Fruit fly (Drosophila melanogaster) whole organism, wandering third instar larva: ENCODE measurements around the gene CG31013.

Experiments
- Abd-B ChIP-seq: fragments of >200 bp; optimal IDR thresholded peaks from 2 replicates; lab custom pipeline; 2017; ENCODE audit warnings: missing biosample characterization, missing genetic modification characterization
- CG32264 ChIP-seq: fragments of 200-800 bp; sonication (Bioruptor generic); optimal IDR thresholded peaks from 2 replicates; lab custom pipeline; 2016; ENCODE audit warnings: missing biosample characterization, missing genetic modification characterization
- CG9705 ChIP-seq: fragments of 200-800 bp; sonication (Bioruptor generic); optimal IDR thresholded peaks from 2 replicates; lab custom pipeline; 2018; ENCODE audit warnings: missing biosample characterization, mild to moderate bottlenecking, missing genetic modification characterization
- CrebA ChIP-seq: fragments of 200-800 bp; sonication (Bioruptor generic); optimal IDR thresholded peaks from 2 replicates; lab custom pipeline; 2016; ENCODE audit warnings: missing biosample characterization, mild to moderate bottlenecking, missing genetic modification characterization, borderline replicate concordance
- Dfd ChIP-seq: fragments of >200 bp; optimal IDR thresholded peaks from 2 replicates; lab custom pipeline; 2017; ENCODE audit warnings: missing biosample characterization, missing genetic modification characterization
- GATAd ChIP-seq: sonication (Bioruptor generic); optimal IDR thresholded peaks from 2 replicates; lab custom pipeline; 2016; ENCODE audit warnings: missing biosample characterization, missing genetic modification characterization
- HLH106 ChIP-seq: fragments of 200-800 bp; optimal IDR thresholded peaks from 3 replicates; lab custom pipeline; 2019; ENCODE audit warnings: missing biosample characterization, mild to moderate bottlenecking, missing genetic modification characterization, moderate library complexity
- Hnf4 ChIP-seq: fragments of 200-800 bp; sonication (Bioruptor generic); optimal IDR thresholded peaks from 2 replicates; lab custom pipeline; 2016; ENCODE audit warnings: missing biosample characterization, mild to moderate bottlenecking, missing genetic modification characterization
- Hr78 ChIP-seq: fragments of >200 bp; optimal IDR thresholded peaks from 2 replicates; lab custom pipeline; 2017; ENCODE audit warnings: missing biosample characterization, missing genetic modification characterization
- Jra ChIP-seq: sonication (Bioruptor generic); optimal IDR thresholded peaks from 2 replicates; lab custom pipeline; 2016; ENCODE audit warnings: missing biosample characterization, missing genetic modification characterization
- Mio ChIP-seq: sonication (Bioruptor generic); optimal IDR thresholded peaks from 2 replicates; lab custom pipeline; 2016; ENCODE audit warnings: missing biosample characterization, missing genetic modification characterization
- Myc ChIP-seq: fragments of >200 bp; optimal IDR thresholded peaks from 2 replicates; lab custom pipeline; 2017
- N ChIP-seq: fragments of >200 bp; optimal IDR thresholded peaks from 2 replicates; lab custom pipeline; 2018; ENCODE audit warnings: missing biosample characterization, missing external identifiers, missing genetic modification characterization
- Sp1 ChIP-seq: fragments of 200-800 bp; sonication (Bioruptor generic); optimal IDR thresholded peaks from 3 replicates; lab custom pipeline; 2019; ENCODE audit warnings: missing biosample characterization, mild to moderate bottlenecking, missing genetic modification characterization, moderate library complexity
- Vsx2 ChIP-seq: fragments of 200-300, 225-300 bp; sonication (Bioruptor generic); optimal IDR thresholded peaks from 2 replicates; lab custom pipeline; 2018; ENCODE audit warnings: missing biosample characterization, missing genetic modification characterization; ENCODE audit not compliant: partially characterized antibody
- br ChIP-seq: fragments of 200-800 bp; sonication (Bioruptor generic); optimal IDR thresholded peaks from 2 replicates; lab custom pipeline; 2016; ENCODE audit warnings: missing biosample characterization, missing genetic modification characterization
- brk ChIP-seq: fragments of 200-800 bp; sonication (Bioruptor generic); optimal IDR thresholded peaks from 2 replicates; lab custom pipeline; 2016; ENCODE audit warnings: missing biosample characterization, mild to moderate bottlenecking, missing genetic modification characterization
- dl ChIP-seq, 2 experiments: fragments of 175-275, 200-275 bp in 1 of 2; fragments of 200-275 bp in 1 of 2; sonication (Bioruptor generic); optimal IDR thresholded peaks; lab custom pipeline; 2018; ENCODE audit warnings: mild to moderate bottlenecking in 2 of 2, missing biosample characterization in 2 of 2, missing genetic modification characterization in 2 of 2, moderate library complexity in 2 of 2; ENCODE audit not compliant: partially characterized antibody in 2 of 2, insufficient read depth in 1 of 2
- dmrt93B ChIP-seq: fragments of 200-800 bp; sonication (Bioruptor generic); optimal IDR thresholded peaks from 2 replicates; lab custom pipeline; 2018; ENCODE audit warnings: missing biosample characterization, mild to moderate bottlenecking, missing genetic modification characterization
- foxo ChIP-seq, 2 experiments: fragments of 200-800 bp; sonication (Bioruptor generic); optimal IDR thresholded peaks; 2 replicates in 1 of 2; 3 replicates in 1 of 2; lab custom pipeline; 2016 to 2017; ENCODE audit warnings: missing biosample characterization in 2 of 2, missing genetic modification characterization in 2 of 2
- h ChIP-seq: fragments of 200-800 bp; sonication (Bioruptor generic); optimal IDR thresholded peaks from 3 replicates; lab custom pipeline; 2016; ENCODE audit warnings: missing biosample characterization, mild to moderate bottlenecking, missing genetic modification characterization
- jim ChIP-seq: fragments of 175-275, 200-325 bp; sonication (Bioruptor generic); optimal IDR thresholded peaks from 2 replicates; lab custom pipeline; 2016; ENCODE audit warnings: missing biosample characterization, mild to moderate bottlenecking, missing genetic modification characterization
- lola ChIP-seq: fragments of >200 bp; optimal IDR thresholded peaks from 2 replicates; lab custom pipeline; 2017; ENCODE audit warnings: missing biosample characterization, missing genetic modification characterization
- pan ChIP-seq: fragments of >200 bp; optimal IDR thresholded peaks from 2 replicates; lab custom pipeline; 2017
- psq ChIP-seq: fragments of 200-800 bp; sonication (Bioruptor generic); optimal IDR thresholded peaks from 3 replicates; lab custom pipeline; 2017; ENCODE audit warnings: missing biosample characterization, mild to moderate bottlenecking, missing genetic modification characterization, moderate library complexity
- rgr ChIP-seq: fragments of 200-800 bp; sonication (Bioruptor generic); optimal IDR thresholded peaks from 3 replicates; lab custom pipeline; 2016; ENCODE audit warnings: missing biosample characterization, mild to moderate bottlenecking, missing genetic modification characterization
- sage ChIP-seq: fragments of 200-800 bp; sonication (Bioruptor generic); optimal IDR thresholded peaks from 2 replicates; lab custom pipeline; 2016; ENCODE audit warnings: missing biosample characterization, mild to moderate bottlenecking, missing genetic modification characterization
- tai ChIP-seq: sonication (Bioruptor generic); optimal IDR thresholded peaks from 2 replicates; lab custom pipeline; 2016; ENCODE audit warnings: missing biosample characterization, missing genetic modification characterization
- usp ChIP-seq: fragments of >200 bp; optimal IDR thresholded peaks from 2 replicates; lab custom pipeline; 2017; ENCODE audit warnings: missing biosample characterization, missing genetic modification characterization
- woc ChIP-seq: sonication (Bioruptor generic); optimal IDR thresholded peaks from 2 replicates; lab custom pipeline; 2016; ENCODE audit warnings: missing biosample characterization, mild to moderate bottlenecking, missing genetic modification characterization

CG31013 gene

dm6 chr3R:30621806-30622205 is 23.9 kb downstream of the CG31013 start, which contains the start of gene CG44954:
CG44954 (minus strand) TSS chr3R:30621906.
- no peak for TF ChIP-seq psq (GFP tag; lab: Kevin White, UChicago)
- TF ChIP-seq Jra, result no peak
- TF ChIP-seq Hnf4 (GFP tag; lab: Kevin White, UChicago), result no peak
- TF ChIP-seq lola (GFP tag; lab: Kevin White, UChicago), result no peak

dm6 chr3R:30617457-30617856 is 28.2 kb downstream of the CG31013 start:
- TF ChIP-seq psq (GFP tag; lab: Kevin White, UChicago), result no peak
- TF ChIP-seq pan (lab: Kevin White, UChicago), result no peak
- no peak for TF ChIP-seq Abd-B (GFP tag; lab: Kevin White, UChicago)
- no peak for TF ChIP-seq CG9705 (GFP tag; lab: Kevin White, UChicago)
- no peak for TF ChIP-seq foxo (GFP tag; optimal IDR thresholded peaks at IDR 0.05; lab: Kevin White, UChicago)
- no peak for TF ChIP-seq N
- TF ChIP-seq Myc (lab: Kevin White, UChicago), result no peak
- no peak for TF ChIP-seq CrebA (GFP tag; lab: Kevin White, UChicago)
- TF ChIP-seq h (GFP tag; lab: Kevin White, UChicago), result no peak
- no peak for TF ChIP-seq lola (GFP tag; lab: Kevin White, UChicago)
- no peak for TF ChIP-seq dl (GFP tag; optimal IDR thresholded peaks at IDR 0.05; lab: Kevin White, UChicago; ENCODE audit: insufficient read depth in 1 of 2, partially characterized antibody in 2 of 2)
- TF ChIP-seq brk, result no peak
- no peak for TF ChIP-seq Vsx2 (GFP tag; lab: Kevin White, UChicago)
- no peak for TF ChIP-seq tai (GFP tag; lab: Kevin White, UChicago)
- no peak for TF ChIP-seq CG32264 (GFP tag; lab: Kevin White, UChicago)
- no peak for TF ChIP-seq sage
- TF ChIP-seq rgr (GFP tag; lab: Kevin White, UChicago), result no peak
- no peak for TF ChIP-seq Mio (GFP tag; lab: Kevin White, UChicago)

- TF ChIP-seq foxo (GFP tag; optimal IDR thresholded peaks at IDR 0.05; lab: Kevin White, UChicago) (no peak), Vsx2 (GFP tag; lab: Kevin White, UChicago) (no peak), pan (lab: Kevin White, UChicago) (no peak), CG32264 (GFP tag; lab: Kevin White, UChicago) (no peak), jim (GFP tag; lab: Kevin White, UChicago) (no peak)
- TF ChIP-seq, all 38 proteins: peak for 0
Measured at dm6 chr3R:30616098-30616857, 29.4 kb downstream of the CG31013 start.

- TF ChIP-seq jim (GFP tag; lab: Kevin White, UChicago) (no peak), Sp1 (no peak), GATAd (GFP tag; lab: Kevin White, UChicago) (no peak), Jra (no peak), HLH106 (tag; lab: Kevin White, UChicago) (no peak), h (GFP tag; lab: Kevin White, UChicago) (no peak), dmrt93B (GFP tag; lab: Kevin White, UChicago) (no peak), woc (no peak), CrebA (GFP tag; lab: Kevin White, UChicago) (no peak), tai (GFP tag; lab: Kevin White, UChicago) (no peak), brk (no peak), Hr78 (GFP tag; lab: Kevin White, UChicago) (no peak), Vsx2 (GFP tag; lab: Kevin White, UChicago) (no peak), usp (GFP tag; lab: Kevin White, UChicago) (no peak)
- TF ChIP-seq, all 38 proteins: peak for 0
Measured at dm6 chr3R:30605889-30606288, 39.8 kb downstream of the CG31013 start, which contains the start of gene CG31016. CG31016 (plus strand) TSS chr3R:30606189.

- TF ChIP-seq CrebA (GFP tag; lab: Kevin White, UChicago) (no peak), Sp1 (no peak), tai (GFP tag; lab: Kevin White, UChicago) (no peak), Dfd (GFP tag; lab: Kevin White, UChicago) (no peak), usp (GFP tag; lab: Kevin White, UChicago) (no peak), br (GFP tag; lab: Kevin White, UChicago) (no peak), Myc (lab: Kevin White, UChicago) (no peak), brk (no peak), N (no peak), Mio (GFP tag; lab: Kevin White, UChicago) (no peak), Vsx2 (GFP tag; lab: Kevin White, UChicago) (no peak), woc (no peak), dmrt93B (GFP tag; lab: Kevin White, UChicago) (no peak)
- TF ChIP-seq, all 38 proteins: peak for 0
Measured at dm6 chr3R:30603881-30604280, 41.8 kb downstream of the CG31013 start, which contains the start of gene PH4alphaNE3. PH4alphaNE3 (plus strand) TSS chr3R:30604181.
